Worm (Caenorhabditis elegans) whole organism, L2 larva: ENCODE data around the gene srb-19.

Experiments
- aly-2 ChIP-seq: fragments of 150-350 bp; optimal IDR thresholded peaks from 2 replicates; lab custom pipeline; 2014; ENCODE audit warnings: missing biosample characterization, missing genetic modification characterization
- elt-1 ChIP-seq: fragments of 150-350 bp; optimal IDR thresholded peaks from 2 replicates; lab custom pipeline; 2014; ENCODE audit warnings: missing biosample characterization, missing genetic modification characterization
- nhr-6 ChIP-seq: fragments of 150-350 bp; optimal IDR thresholded peaks from 2 replicates; lab custom pipeline; 2014; ENCODE audit warnings: missing biosample characterization, missing genetic modification characterization
- skn-1 ChIP-seq: sonication (generic microtip); optimal IDR thresholded peaks from 2 replicates; lab custom pipeline; 2017; ENCODE audit warnings: missing biosample characterization, missing genetic modification characterization

DNA sequence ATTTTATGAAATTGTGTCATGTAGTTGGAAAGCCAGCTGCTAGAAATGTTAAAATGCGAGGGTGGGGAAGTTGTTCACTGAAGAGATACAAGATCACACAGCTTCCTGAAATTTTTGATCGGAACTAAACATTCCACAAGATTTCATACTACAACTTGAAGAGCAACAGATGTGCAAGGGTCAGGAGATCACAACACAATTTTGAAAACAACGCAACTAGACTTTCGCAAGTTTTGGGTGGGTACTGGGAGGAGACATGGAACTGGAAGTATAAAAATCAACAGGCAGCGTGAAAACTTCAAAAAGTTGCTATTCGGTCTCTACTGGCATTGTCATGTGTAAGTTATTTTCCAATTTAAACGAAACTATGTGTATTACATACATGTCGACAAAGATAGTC lies 31.8 kb upstream of the srb-19 start, which contains the start of gene F19F10.3:
- TF ChIP-seq aly-2 (no peak), skn-1 (tag; lab: Kevin White, UChicago) (no peak), nhr-6 (no peak), elt-1 (tag; lab: Kevin White, UChicago) (no peak)
